Fruit fly (Drosophila melanogaster): ENCODE measurements around the gene p.
A peak's percentile ranks its signal among the peaks of the same experiment; 100 is the strongest.

Gene p

dm6 chr3R:8654666-8655065, 15.8 kb downstream of the p start, which contains the start of gene CG42489:
Gene CG42489, minus strand, starts transcription at chr3R:8654766.
- TF ChIP-seq grn (GFP tag; optimal IDR thresholded peaks at IDR 0.05) (peak; percentile 8), HmgZ (tag; optimal IDR thresholded peaks at IDR 0.05) (peak; percentile 8), Opbp (GFP tag; IDR thresholded peaks at IDR 0.05; ENCODE audit: partially characterized antibody) (no peak), exex (tag; optimal IDR thresholded peaks at IDR 0.05) (peak; percentile 64), CG11456 (GFP tag; IDR thresholded peaks at IDR 0.05) (no peak), CG34376 (GFP tag; optimal IDR thresholded peaks at IDR 0.05) (peak; percentile 6)

DNA sequence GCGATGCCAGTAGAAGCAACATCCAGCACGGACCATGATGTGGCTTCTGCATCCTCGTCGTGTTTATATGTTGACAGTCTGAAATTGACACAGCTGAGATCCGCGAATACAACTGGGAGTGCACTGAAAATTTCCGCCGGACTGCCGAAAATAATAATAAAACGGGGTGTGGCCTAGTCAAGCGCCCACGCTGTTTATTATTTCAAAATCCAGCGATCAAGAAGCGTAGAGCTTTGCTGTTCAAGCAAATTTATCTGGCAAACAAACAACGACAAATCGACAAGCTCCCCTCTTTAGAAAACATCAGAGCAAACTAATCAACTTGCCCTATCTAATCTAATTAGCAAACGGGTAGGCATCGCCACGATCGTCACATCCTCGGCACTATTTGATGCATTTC, 16.4 kb downstream of the p start:
- TF ChIP-seq CG1602 (GFP tag; optimal IDR thresholded peaks at IDR 0.05) (no peak), sens (GFP tag) (peak; percentile 53), Hr78 (GFP tag; optimal IDR thresholded peaks at IDR 0.05) (no peak), CG33557 (GFP tag; optimal IDR thresholded peaks at IDR 0.05) (no peak), Med (GFP tag) (peak; percentile 75), Ets65A (GFP tag) (peak; percentile 71), CG15601 (tag; optimal IDR thresholded peaks at IDR 0.05) (no peak), nmo (GFP tag; optimal IDR thresholded peaks at IDR 0.05) (no peak), gsb (GFP tag; IDR thresholded peaks at IDR 0.05) (0 out of 2 replicates have a peak, but pooled peaks have one; percentile 29), ssp (GFP tag; IDR thresholded peaks at IDR 0.05) (no peak)

dm6 chr3R:8652731-8653130, 17.8 kb downstream of the p start, which contains the start of the genes Sys1 and Dhod:
Gene Sys1, plus strand, starts transcription at chr3R:8652821.
Gene Dhod, minus strand, starts transcription at chr3R:8652916.
- no peak for TF ChIP-seq org-1 (GFP tag; optimal IDR thresholded peaks at IDR 0.05)
- no peak for TF ChIP-seq btn (GFP tag; optimal IDR thresholded peaks at IDR 0.05)
- TF ChIP-seq CG17829 (tag; optimal IDR thresholded peaks at IDR 0.05): peak; percentile 60
- peak; percentile 60 for TF ChIP-seq corto (GFP tag; optimal IDR thresholded peaks at IDR 0.05)
- peak; percentile 63 for TF ChIP-seq vfl (GFP tag; optimal IDR thresholded peaks at IDR 0.05)
- TF ChIP-seq CG3726 (GFP tag; IDR thresholded peaks at IDR 0.05): no peak
- TF ChIP-seq CG18476 (GFP tag; optimal IDR thresholded peaks at IDR 0.05): peak; percentile 25
- TF ChIP-seq CG6791 (GFP tag; IDR thresholded peaks at IDR 0.05; ENCODE audit: partially characterized antibody): peak; percentile 72; the same call in 2 of the 3 replicates
- TF ChIP-seq CG30403 (GFP tag; optimal IDR thresholded peaks at IDR 0.05): peak; percentile 75
- TF ChIP-seq Oaz (GFP tag; IDR thresholded peaks at IDR 0.05): no peak
- TF ChIP-seq Aef1 (GFP tag; IDR thresholded peaks at IDR 0.05): 0 out of 3 replicates have a peak, but pooled peaks have one; percentile 35
- TF ChIP-seq Opbp (GFP tag; IDR thresholded peaks at IDR 0.05; ENCODE audit: partially characterized antibody): peak; percentile 66; the same call in 2 of the 3 replicates
- TF ChIP-seq Mad (GFP tag; optimal IDR thresholded peaks at IDR 0.05): peak; percentile 48
- peak; percentile 75 for TF ChIP-seq CG15514 (GFP tag; optimal IDR thresholded peaks at IDR 0.05)
- peak; percentile 85 for TF ChIP-seq zfh2 (GFP tag; optimal IDR thresholded peaks at IDR 0.05)
- no peak for TF ChIP-seq gcm2 (GFP tag; optimal IDR thresholded peaks at IDR 0.05)
- TF ChIP-seq CG18011 (GFP tag; optimal IDR thresholded peaks at IDR 0.05): peak; percentile 60
- TF ChIP-seq CG2875 (GFP tag; optimal IDR thresholded peaks at IDR 0.05): no peak
- no peak for TF ChIP-seq gsb (GFP tag; IDR thresholded peaks at IDR 0.05)
- peak; percentile 20; the same call in 1 of the 2 replicates for TF ChIP-seq CG43689 (GFP tag; IDR thresholded peaks at IDR 0.05)
- TF ChIP-seq fru (optimal IDR thresholded peaks at IDR 0.05): no peak
- peak; percentile 62 for TF ChIP-seq CG8944 (GFP tag; optimal IDR thresholded peaks at IDR 0.05)
- no peak for TF ChIP-seq CG4328 (GFP tag; optimal IDR thresholded peaks at IDR 0.05)
- TF ChIP-seq bowl (GFP tag; IDR thresholded peaks at IDR 0.05): no peak
- TF ChIP-seq CG13624 (GFP tag; optimal IDR thresholded peaks at IDR 0.05): peak; percentile 74
- TF ChIP-seq hb (GFP tag; IDR thresholded peaks at IDR 0.05; ENCODE audit: partially characterized antibody): peak; percentile 83
- TF ChIP-seq CG5180 (GFP tag; optimal IDR thresholded peaks at IDR 0.05): no peak
- TF ChIP-seq zf30C (GFP tag; optimal IDR thresholded peaks at IDR 0.05): peak; percentile 83
- TF ChIP-seq maf-S (GFP tag; optimal IDR thresholded peaks at IDR 0.05): peak; percentile 67
- no peak for TF ChIP-seq dan (GFP tag; IDR thresholded peaks at IDR 0.05)
- TF ChIP-seq CG32767 (GFP tag; IDR thresholded peaks at IDR 0.05): peak; percentile 65; the same call in 1 of the 2 replicates
- TF ChIP-seq CG30020 (tag; optimal IDR thresholded peaks at IDR 0.05): peak; percentile 45
- peak; percentile 41; the same call in 1 of the 2 replicates for TF ChIP-seq NFAT (GFP tag; IDR thresholded peaks at IDR 0.05)
- no peak for TF ChIP-seq luna (GFP tag; optimal IDR thresholded peaks at IDR 0.05)

Data from whole organism, embryonic.